Worm (Caenorhabditis elegans): ENCODE measurements around the gene F22B3.8.

F22B3.8 gene

DNA sequence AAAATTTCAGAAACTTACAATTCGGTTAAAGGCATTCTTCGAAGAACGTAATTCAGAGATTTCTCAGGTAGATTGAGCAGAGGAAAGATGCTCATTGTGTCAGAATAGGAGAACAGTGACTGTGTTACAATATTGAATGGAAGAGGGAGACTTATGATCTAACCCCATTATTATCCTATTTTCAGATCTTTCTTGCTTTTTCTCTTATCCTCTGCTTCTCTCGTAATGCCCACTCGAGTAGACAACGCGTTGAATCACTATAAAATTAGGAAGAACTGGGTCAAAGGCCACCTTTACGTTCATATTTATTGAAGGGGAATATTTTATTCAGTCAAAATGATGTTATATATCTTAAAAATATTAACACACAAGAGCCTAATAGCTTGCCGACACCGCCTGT lies 45.5 kb downstream of the F22B3.8 start, which contains the start of gene fbxb-76:
Gene fbxb-76, minus strand, starts transcription at position 101 of the 400 bp plus-strand sequence.
- TF ChIP-seq dao-5 (tag; optimal IDR thresholded peaks at IDR 0.05): no peak
- TF ChIP-seq W03F9.2 (tag; optimal IDR thresholded peaks at IDR 0.05): no peak
- no peak for TF ChIP-seq him-1 (tag; optimal IDR thresholded peaks at IDR 0.05)

DNA sequence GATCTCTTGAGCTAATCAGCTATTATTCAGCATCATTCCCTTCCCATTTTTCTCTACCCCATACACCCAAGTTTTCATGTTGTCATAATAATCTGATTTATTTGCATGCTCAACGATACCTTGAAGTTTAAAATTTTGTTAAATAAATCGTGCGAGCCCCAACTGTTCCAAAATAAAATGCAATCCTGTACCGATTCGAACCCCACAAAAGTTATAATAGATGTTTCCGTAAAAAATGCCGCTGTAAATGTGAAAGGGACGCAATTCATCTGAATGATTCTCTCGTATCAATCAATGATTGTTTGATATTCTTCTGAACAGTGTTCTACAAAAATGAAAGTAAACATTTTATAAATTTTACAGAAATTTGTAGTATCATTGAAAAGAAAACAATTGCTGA lies 47.3 kb downstream of the F22B3.8 start:
- TF ChIP-seq dao-5 (tag; optimal IDR thresholded peaks at IDR 0.05): no peak

DNA sequence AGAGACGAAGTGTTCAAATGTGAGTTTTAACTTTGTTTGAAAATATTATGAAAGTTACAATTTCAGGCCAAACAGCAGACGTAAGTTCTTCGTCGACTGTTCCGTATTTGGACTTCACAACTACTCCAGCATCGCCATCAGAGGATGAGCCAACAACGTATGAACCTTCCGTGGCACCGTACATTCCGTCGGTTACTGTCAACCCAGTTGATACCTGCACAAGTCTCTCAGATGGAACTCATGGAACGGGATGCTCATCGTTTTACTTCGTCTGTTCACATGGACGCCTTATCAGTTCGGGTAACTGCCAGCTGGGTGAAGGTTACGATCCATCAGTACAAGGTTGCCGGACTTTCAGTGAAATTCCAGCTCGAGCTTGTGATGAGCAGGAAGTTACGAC lies 49.0 kb downstream of the F22B3.8 start:
- no peak for TF ChIP-seq him-1 (tag; optimal IDR thresholded peaks at IDR 0.05)
- no peak for TF ChIP-seq dao-5 (tag; optimal IDR thresholded peaks at IDR 0.05)

Measured in whole organism, L4/young adult.